Worm (Caenorhabditis elegans) whole organism, midembryonic: ENCODE measurements around the gene Y39A1A.17.

ENCODE experiments used
- klf-2 ChIP-seq: fragments of 200-800 bp; sonication (Bioruptor generic); conservative IDR thresholded peaks from 2 replicates; pipeline ENCODE4 v1.3.6; 2022; ENCODE audit warnings: missing genetic modification reagents, missing genetic modification characterization, missing compliant biosample characterization
- med-1 ChIP-seq: sonication (generic microtip); optimal IDR thresholded peaks from 2 replicates; lab custom pipeline; 2017; ENCODE audit warnings: missing genetic modification characterization, mild to moderate bottlenecking, missing compliant biosample characterization, antibody characterized with exemption, missing genetic modification reagents; ENCODE audit not compliant: insufficient read depth
- ref-1 ChIP-seq: fragments of 200-800 bp; sonication (Bioruptor generic); conservative IDR thresholded peaks from 2 replicates; pipeline ENCODE4 v1.3.6; 2022; ENCODE audit warnings: missing genetic modification reagents, missing genetic modification characterization, missing compliant biosample characterization
- tab-1 ChIP-seq: fragments of 200-800 bp; sonication (Bioruptor generic); IDR thresholded peaks from 2 replicates; pipeline ENCODE4 v1.3.6; 2022; ENCODE audit warnings: missing genetic modification characterization, missing compliant biosample characterization
- ztf-29 ChIP-seq: fragments of 200-800 bp; sonication (Bioruptor generic); IDR thresholded peaks from 2 replicates; pipeline ENCODE4 v1.3.6; 2022; ENCODE audit warnings: missing genetic modification reagents, missing genetic modification characterization, missing compliant biosample characterization

- no peak for TF ChIP-seq tab-1 (GFP tag; lab: Robert Waterston, UW)
- no peak for TF ChIP-seq ref-1 (GFP tag; lab: Robert Waterston, UW)
- TF ChIP-seq klf-2, result no peak
- TF ChIP-seq ztf-29, result no peak
- TF ChIP-seq med-1 (GFP tag; lab: Kevin White, UChicago), result no peak
Measured at ce11 chrIII:10657661-10658060, 33.3 kb downstream of the Y39A1A.17 start.
